Fruit fly (Drosophila melanogaster) whole organism, embryonic: Measurements from ENCODE around the gene SecCl.

Experiments
- CG10431 ChIP-seq: fragments of 200-800 bp; sonication (Bioruptor generic); optimal IDR thresholded peaks from 3 replicates; lab custom pipeline; 2018; ENCODE audit warnings: missing biosample characterization, mild to moderate bottlenecking, missing genetic modification characterization
- CG11247 ChIP-seq: fragments of 200-800 bp; sonication (Bioruptor generic); IDR thresholded peaks from 2 replicates; pipeline ENCODE4 v1.3.6; 2022; ENCODE audit warnings: missing biosample characterization, missing genetic modification characterization
- CG11504 ChIP-seq: fragments of 200-800 bp; sonication (Bioruptor generic); optimal IDR thresholded peaks from 3 replicates; lab custom pipeline; 2019; ENCODE audit warnings: missing biosample characterization, mild to moderate bottlenecking, missing genetic modification characterization, moderate library complexity
- CG1233 ChIP-seq: fragments of 200-800 bp; sonication (Bioruptor generic); optimal IDR thresholded peaks from 4 replicates; lab custom pipeline; 2018; ENCODE audit warnings: missing biosample characterization, mild to moderate bottlenecking, missing genetic modification characterization
- CG12659 ChIP-seq: fragments of 200-800 bp; sonication (Bioruptor generic); optimal IDR thresholded peaks from 3 replicates; lab custom pipeline; 2017; ENCODE audit warnings: mild to moderate bottlenecking, missing biosample characterization, missing genetic modification reagents, missing genetic modification characterization
- CG13424 ChIP-seq: fragments of 200-800 bp; sonication (Bioruptor generic); optimal IDR thresholded peaks from 2 replicates; lab custom pipeline; 2019; ENCODE audit warnings: missing biosample characterization, mild to moderate bottlenecking, missing genetic modification characterization, moderate library complexity
- CG15514 ChIP-seq: fragments of 200-800 bp; sonication (Bioruptor generic); optimal IDR thresholded peaks from 3 replicates; lab custom pipeline; 2017; ENCODE audit warnings: missing biosample characterization, missing genetic modification characterization, mild to moderate bottlenecking, moderate library complexity, missing genetic modification reagents
- CG1602 ChIP-seq: fragments of 200-800 bp; sonication (Bioruptor generic); optimal IDR thresholded peaks from 3 replicates; lab custom pipeline; 2016; ENCODE audit warnings: missing biosample characterization, missing genetic modification characterization
- CG16813 ChIP-seq: fragments of 200-800 bp; sonication (Bioruptor generic); IDR thresholded peaks from 3 replicates; pipeline ENCODE4 v1.3.6; 2022; ENCODE audit warnings: missing biosample characterization, missing genetic modification characterization; ENCODE audit not compliant: partially characterized antibody
- CG16815 ChIP-seq: fragments of 200-800 bp; sonication (Bioruptor generic); optimal IDR thresholded peaks from 3 replicates; lab custom pipeline; 2017; ENCODE audit warnings: missing biosample characterization, mild to moderate bottlenecking, missing genetic modification characterization
- CG17568 ChIP-seq: fragments of 200-800 bp; sonication (Bioruptor generic); optimal IDR thresholded peaks from 2 replicates; lab custom pipeline; 2018; ENCODE audit warnings: missing biosample characterization, mild to moderate bottlenecking, missing genetic modification characterization, moderate library complexity
- CG18599 ChIP-seq: fragments of 200-800 bp; sonication (Bioruptor generic); optimal IDR thresholded peaks from 3 replicates; lab custom pipeline; 2017; ENCODE audit warnings: missing biosample characterization, missing genetic modification characterization, mild to moderate bottlenecking, moderate library complexity, missing genetic modification reagents
- CG2712 ChIP-seq: fragments of 200-800 bp; optimal IDR thresholded peaks from 3 replicates; lab custom pipeline; 2019; ENCODE audit warnings: missing biosample characterization, mild to moderate bottlenecking, missing genetic modification characterization, moderate library complexity
- CG30403 ChIP-seq: fragments of 200-800 bp; sonication (Bioruptor generic); optimal IDR thresholded peaks from 3 replicates; lab custom pipeline; 2016; ENCODE audit warnings: missing biosample characterization, missing genetic modification characterization
- CG32532 ChIP-seq: fragments of 200-800 bp; sonication (Bioruptor generic); IDR thresholded peaks from 2 replicates; pipeline ENCODE4 v1.3.6; 2022; ENCODE audit warnings: missing biosample characterization, missing genetic modification characterization
- CG33557 ChIP-seq: fragments of 200-800 bp; sonication (Bioruptor generic); optimal IDR thresholded peaks from 2 replicates; lab custom pipeline; 2019; ENCODE audit warnings: missing biosample characterization, mild to moderate bottlenecking, missing genetic modification characterization, moderate library complexity
- CG42726 ChIP-seq: fragments of 200-800 bp; sonication (Bioruptor generic); IDR thresholded peaks from 2 replicates; pipeline ENCODE4 v1.3.6; 2022; ENCODE audit warnings: missing biosample characterization, missing genetic modification characterization; ENCODE audit not compliant: partially characterized antibody
- CG4360 ChIP-seq: fragments of 200-800 bp; sonication (Bioruptor generic); IDR thresholded peaks from 2 replicates; pipeline ENCODE4 v1.3.6; 2022; ENCODE audit warnings: missing biosample characterization, missing genetic modification characterization
- CG4707 ChIP-seq: fragments of 200-800 bp; sonication (Bioruptor generic); optimal IDR thresholded peaks from 2 replicates; lab custom pipeline; 2018; ENCODE audit warnings: missing biosample characterization, mild to moderate bottlenecking, missing genetic modification characterization, moderate library complexity
- CG4730 ChIP-seq: fragments of 200-800 bp; sonication (Bioruptor generic); IDR thresholded peaks from 2 replicates; pipeline ENCODE4 v1.3.6; 2022; ENCODE audit warnings: missing biosample characterization, missing genetic modification characterization
- CG4820 ChIP-seq: fragments of 200-800 bp; sonication (Bioruptor generic); optimal IDR thresholded peaks from 3 replicates; lab custom pipeline; 2016; ENCODE audit warnings: missing biosample characterization, missing genetic modification characterization
- CG7271 ChIP-seq: fragments of 200-800 bp; sonication (Bioruptor generic); optimal IDR thresholded peaks from 2 replicates; lab custom pipeline; 2018; ENCODE audit warnings: missing biosample characterization, mild to moderate bottlenecking, missing genetic modification characterization, moderate library complexity
- CG7556 ChIP-seq: fragments of 200-800 bp; sonication (Bioruptor generic); optimal IDR thresholded peaks from 2 replicates; lab custom pipeline; 2017; ENCODE audit warnings: missing biosample characterization, mild to moderate bottlenecking, missing genetic modification characterization
- CG9437 ChIP-seq: fragments of 200-800 bp; sonication (Bioruptor generic); optimal IDR thresholded peaks from 2 replicates; lab custom pipeline; 2018; ENCODE audit warnings: missing biosample characterization, mild to moderate bottlenecking, missing genetic modification characterization
- CkIIα-i1 ChIP-seq: fragments of 200-800 bp; sonication (Bioruptor generic); IDR thresholded peaks from 2 replicates; pipeline ENCODE4 v1.3.6; 2022; ENCODE audit warnings: missing biosample characterization, missing genetic modification characterization
- D ChIP-seq, 2 experiments: fragments of 200-800 bp in 1 of 2; fragments of >200 bp in 1 of 2; sonication (Bioruptor generic) in 1 of 2; optimal IDR thresholded peaks; 2 replicates in 1 of 2; 3 replicates in 1 of 2; lab custom pipeline; 2017; ENCODE audit warnings: mild to moderate bottlenecking in 1 of 2, missing biosample characterization in 1 of 2, missing genetic modification characterization in 1 of 2, missing genetic modification reagents in 1 of 2
- Dbx ChIP-seq: fragments of 200-800 bp; sonication (Bioruptor generic); IDR thresholded peaks from 3 replicates; pipeline ENCODE4 v1.3.6; 2022; ENCODE audit warnings: missing biosample characterization, missing genetic modification characterization
- Fer2 ChIP-seq: fragments of 200-800 bp; sonication (Bioruptor generic); optimal IDR thresholded peaks from 2 replicates; lab custom pipeline; 2018; ENCODE audit warnings: missing biosample characterization, mild to moderate bottlenecking, missing genetic modification characterization, moderate library complexity
- HHEX ChIP-seq: fragments of 200-800 bp; sonication (Bioruptor generic); optimal IDR thresholded peaks from 3 replicates; lab custom pipeline; 2017; ENCODE audit warnings: missing biosample characterization, mild to moderate bottlenecking, missing genetic modification characterization, missing genetic modification reagents
- Hr39 ChIP-seq: fragments of >200 bp; optimal IDR thresholded peaks from 2 replicates; lab custom pipeline; 2017
- Jarid2 ChIP-seq: fragments of 200-800 bp; sonication (Bioruptor generic); optimal IDR thresholded peaks from 3 replicates; lab custom pipeline; 2017; ENCODE audit warnings: mild to moderate bottlenecking, missing biosample characterization, missing genetic modification reagents, missing genetic modification characterization
- PHDP ChIP-seq: fragments of 200-800 bp; sonication (Bioruptor generic); optimal IDR thresholded peaks from 3 replicates; lab custom pipeline; 2018; ENCODE audit warnings: missing biosample characterization, mild to moderate bottlenecking, missing genetic modification characterization, moderate library complexity
- amos ChIP-seq: fragments of 200-800 bp; sonication (Bioruptor generic); IDR thresholded peaks from 2 replicates; pipeline ENCODE4 v1.3.6; 2022; ENCODE audit warnings: missing biosample characterization, missing genetic modification characterization; ENCODE audit not compliant: partially characterized antibody
- chinmo ChIP-seq: fragments of 200-800 bp; sonication (Bioruptor generic); IDR thresholded peaks from 4 replicates; pipeline ENCODE4 v1.3.6; 2022; ENCODE audit warnings: missing biosample characterization, missing genetic modification characterization; ENCODE audit not compliant: partially characterized antibody
- crol ChIP-seq: fragments of 200-800 bp; sonication (Bioruptor generic); IDR thresholded peaks from 2 replicates; pipeline ENCODE4 v1.3.6; 2022; ENCODE audit warnings: missing biosample characterization, missing genetic modification characterization
- dmrt99B ChIP-seq: fragments of 200-800 bp; sonication (Bioruptor generic); optimal IDR thresholded peaks from 2 replicates; lab custom pipeline; 2018; ENCODE audit warnings: missing biosample characterization, mild to moderate bottlenecking, missing genetic modification characterization, moderate library complexity
- ewg ChIP-seq: fragments of 200-800 bp; sonication (Bioruptor generic); optimal IDR thresholded peaks from 3 replicates; lab custom pipeline; 2017; ENCODE audit warnings: mild to moderate bottlenecking, missing biosample characterization, missing genetic modification reagents, missing genetic modification characterization
- fd96Cb ChIP-seq: fragments of 200-800 bp; sonication (Bioruptor generic); optimal IDR thresholded peaks from 2 replicates; lab custom pipeline; 2018; ENCODE audit warnings: missing biosample characterization, mild to moderate bottlenecking, missing genetic modification characterization, moderate library complexity
- jigr1 ChIP-seq: fragments of 200-800 bp; sonication (Bioruptor generic); IDR thresholded peaks from 3 replicates; pipeline ENCODE4 v1.3.6; 2022; ENCODE audit warnings: missing biosample characterization, missing genetic modification characterization
- maf-S ChIP-seq: fragments of 200-800 bp; sonication (Bioruptor generic); optimal IDR thresholded peaks from 2 replicates; lab custom pipeline; 2016; ENCODE audit warnings: missing biosample characterization, missing genetic modification characterization
- onecut ChIP-seq: fragments of 200-800 bp; sonication (Bioruptor generic); IDR thresholded peaks from 2 replicates; pipeline ENCODE4 v1.3.6; 2022; ENCODE audit warnings: missing biosample characterization, missing genetic modification characterization
- otp ChIP-seq: fragments of 200-800 bp; sonication (Bioruptor generic); IDR thresholded peaks from 3 replicates; pipeline ENCODE4, ENCODE4 v1.3.6; 2022; ENCODE audit warnings: missing biosample characterization, missing genetic modification characterization
- pho ChIP-seq: fragments of 200-800 bp; sonication (Bioruptor generic); optimal IDR thresholded peaks from 2 replicates; lab custom pipeline; 2016; ENCODE audit warnings: missing biosample characterization, missing genetic modification characterization
- repo ChIP-seq: fragments of 200-800 bp; sonication (Bioruptor generic); optimal IDR thresholded peaks from 2 replicates; lab custom pipeline; 2016; ENCODE audit warnings: missing biosample characterization, missing genetic modification characterization
- sens ChIP-seq: fragments of 200-800 bp; sonication (Bioruptor generic); peaks from one replicate; lab custom pipeline; 2016; ENCODE audit warnings: missing biosample characterization, missing genetic modification characterization
- toy ChIP-seq: fragments of 200-800 bp; sonication (Bioruptor generic); IDR thresholded peaks from 2 replicates; pipeline ENCODE4 v1.3.6; 2022; ENCODE audit warnings: missing biosample characterization, missing genetic modification characterization
- trh ChIP-seq: fragments of 200-800 bp; sonication (Bioruptor generic); optimal IDR thresholded peaks from 2 replicates; lab custom pipeline; 2016; ENCODE audit warnings: missing biosample characterization, missing genetic modification characterization
- vvl ChIP-seq: fragments of 200-800 bp; sonication (Bioruptor generic); IDR thresholded peaks from 2 replicates; pipeline ENCODE4 v1.3.6; 2022; ENCODE audit warnings: missing biosample characterization, missing genetic modification characterization
- zen2 ChIP-seq: fragments of 200-800 bp; sonication (Bioruptor generic); IDR thresholded peaks from 3 replicates; pipeline ENCODE4 v1.3.6; 2022; ENCODE audit warnings: missing biosample characterization, missing genetic modification characterization; ENCODE audit not compliant: partially characterized antibody

The SecCl gene

DNA sequence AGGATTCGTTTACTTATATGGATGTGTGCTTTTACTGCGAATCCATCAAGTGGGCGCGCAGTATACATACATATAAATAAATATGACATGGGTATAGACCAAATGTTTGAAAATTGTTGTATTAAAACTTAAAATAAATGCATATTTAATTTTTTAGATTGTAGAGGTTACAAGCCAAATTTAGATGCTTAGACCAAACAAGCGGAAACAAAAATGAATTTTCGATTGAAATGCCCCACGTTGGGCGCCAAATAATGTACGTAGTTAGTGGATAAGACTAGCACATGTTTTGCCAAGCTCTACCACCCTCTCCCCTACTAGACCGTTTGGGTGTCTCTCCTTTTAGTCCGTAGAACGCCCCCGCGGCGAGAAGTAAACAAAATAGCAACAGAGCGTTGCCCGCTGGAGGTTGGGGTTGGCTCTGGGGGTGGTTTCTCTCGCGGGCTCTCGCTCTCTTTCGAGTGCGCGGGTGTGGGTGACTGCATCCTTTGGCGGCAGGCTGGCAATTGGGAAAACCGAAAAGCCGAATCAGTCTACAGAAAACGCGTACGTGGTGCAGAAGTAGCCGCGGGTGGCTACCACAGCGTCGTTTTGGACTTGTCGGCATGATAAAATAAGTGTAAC, 30.9 kb upstream of the SecCl start, which contains the start of gene CG18265:
TSS of gene CG18265 (plus strand) at position 530 of the 624 bp plus-strand sequence.
- TF ChIP-seq CG17568 (GFP tag; lab: Kevin White, UChicago) (no peak), Fer2 (no peak), jigr1 (GFP tag; lab: Robert Waterston, UW) (no peak), CG7271 (tag; lab: Kevin White, UChicago) (no peak), CG4730 (GFP tag; lab: Robert Waterston, UW) (no peak), pho (GFP tag; lab: Kevin White, UChicago) (no peak), CkIIα-i1 (no peak), CG10431 (GFP tag; lab: Kevin White, UChicago) (no peak), fd96Cb (tag; lab: Kevin White, UChicago) (no peak), CG30403 (GFP tag; lab: Kevin White, UChicago) (no peak), CG11504 (no peak), repo (GFP tag; lab: Kevin White, UChicago) (no peak), Dbx (GFP tag; lab: Robert Waterston, UW) (no peak), CG33557 (GFP tag; lab: Kevin White, UChicago) (no peak), trh (GFP tag; lab: Kevin White, UChicago) (no peak), chinmo (GFP tag; lab: Robert Waterston, UW) (0 out of 4 replicates have a peak, but pooled peaks have one; percentile 35), CG13424 (tag; lab: Kevin White, UChicago) (no peak), otp (no peak), CG9437 (GFP tag; lab: Kevin White, UChicago) (no peak), CG32532 (GFP tag; lab: Robert Waterston, UW) (0 out of 2 replicates have a peak, but pooled peaks have one; percentile 25), Hr39 (lab: Kevin White, UChicago) (no peak), CG15514 (GFP tag; lab: Kevin White, UChicago) (no peak), CG18599 (GFP tag; lab: Kevin White, UChicago) (peak; percentile 55), dmrt99B (tag; lab: Kevin White, UChicago) (no peak), CG1233 (GFP tag; lab: Kevin White, UChicago) (no peak), CG1602 (GFP tag; lab: Kevin White, UChicago) (no peak), ewg (GFP tag; lab: Kevin White, UChicago) (peak; percentile 30), CG11247 (GFP tag; lab: Robert Waterston, UW) (no peak), toy (GFP tag; lab: Robert Waterston, UW) (no peak), Jarid2 (GFP tag; lab: Kevin White, UChicago) (peak; percentile 38), CG4820 (GFP tag; lab: Kevin White, UChicago) (no peak), crol (0 out of 2 replicates have a peak, but pooled peaks have one; percentile 30), CG42726 (0 out of 2 replicates have a peak, but pooled peaks have one; percentile 30), CG2712 (no peak), sens (GFP tag; lab: Kevin White, UChicago) (no peak), maf-S (GFP tag; lab: Kevin White, UChicago) (no peak), vvl (GFP tag; lab: Robert Waterston, UW) (no peak), zen2 (GFP tag; lab: Robert Waterston, UW) (0 out of 3 replicates have a peak, but pooled peaks have one; percentile 22), CG7556 (GFP tag; lab: Kevin White, UChicago) (no peak), CG12659 (GFP tag; lab: Kevin White, UChicago) (no peak), D (optimal IDR thresholded peaks at IDR 0.05; lab: Kevin White, UChicago) (no peak), D (GFP tag; optimal IDR thresholded peaks at IDR 0.05; lab: Kevin White, UChicago) (no peak), CG16813 (GFP tag; lab: Robert Waterston, UW) (no peak), CG4360 (no peak), CG16815 (GFP tag; lab: Kevin White, UChicago) (no peak), onecut (GFP tag; lab: Robert Waterston, UW) (0 out of 2 replicates have a peak, but pooled peaks have one; percentile 5), CG4707 (GFP tag; lab: Kevin White, UChicago) (no peak), HHEX (no peak), amos (GFP tag; lab: Robert Waterston, UW) (no peak), PHDP (tag; lab: Kevin White, UChicago) (no peak)
